Worm (Caenorhabditis elegans) whole organism, L4/young adult: ENCODE measurements around the gene cdc-14.

Source experiments
- W03F9.2 ChIP-seq: fragments of 150-350 bp; optimal IDR thresholded peaks from 2 replicates; lab custom pipeline; 2014; ENCODE audit warnings: missing biosample characterization, missing genetic modification characterization
- dao-5 ChIP-seq: sonication (generic microtip); optimal IDR thresholded peaks from 2 replicates; lab custom pipeline; 2016; ENCODE audit warnings: missing genotype, missing genetic modification characterization, moderate library complexity, missing compliant biosample characterization
- him-1 ChIP-seq: sonication (generic microtip); optimal IDR thresholded peaks from 2 replicates; lab custom pipeline; 2016; ENCODE audit warnings: missing genotype, missing genetic modification reagents, missing genetic modification characterization, missing compliant biosample characterization

DNA sequence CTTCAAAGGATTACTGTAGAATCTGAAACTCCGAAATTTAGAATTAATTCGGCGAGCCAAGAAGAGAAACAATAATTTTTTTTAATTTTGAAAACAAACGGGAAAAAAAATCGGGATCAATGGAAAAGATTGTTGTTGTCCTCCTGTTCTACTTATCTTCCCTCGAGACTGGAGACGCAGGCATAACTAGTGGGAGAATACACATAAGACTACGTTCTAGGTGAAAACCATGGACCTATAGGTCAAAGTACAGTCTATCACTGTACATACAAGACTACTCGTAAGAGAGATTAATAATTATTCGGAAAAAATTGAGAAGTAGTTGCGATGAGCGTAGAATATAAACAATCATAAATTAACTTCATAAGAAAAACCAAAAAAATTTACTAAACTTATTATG is 26.1 kb upstream of the cdc-14 start, which contains the start of gene dhs-6:
- TF ChIP-seq dao-5 (tag; lab: Kevin White, UChicago) (no peak), him-1 (no peak), W03F9.2 (no peak)
